Fruit fly (Drosophila melanogaster): ENCODE measurements around the gene Trhn.

The Trhn gene

DNA sequence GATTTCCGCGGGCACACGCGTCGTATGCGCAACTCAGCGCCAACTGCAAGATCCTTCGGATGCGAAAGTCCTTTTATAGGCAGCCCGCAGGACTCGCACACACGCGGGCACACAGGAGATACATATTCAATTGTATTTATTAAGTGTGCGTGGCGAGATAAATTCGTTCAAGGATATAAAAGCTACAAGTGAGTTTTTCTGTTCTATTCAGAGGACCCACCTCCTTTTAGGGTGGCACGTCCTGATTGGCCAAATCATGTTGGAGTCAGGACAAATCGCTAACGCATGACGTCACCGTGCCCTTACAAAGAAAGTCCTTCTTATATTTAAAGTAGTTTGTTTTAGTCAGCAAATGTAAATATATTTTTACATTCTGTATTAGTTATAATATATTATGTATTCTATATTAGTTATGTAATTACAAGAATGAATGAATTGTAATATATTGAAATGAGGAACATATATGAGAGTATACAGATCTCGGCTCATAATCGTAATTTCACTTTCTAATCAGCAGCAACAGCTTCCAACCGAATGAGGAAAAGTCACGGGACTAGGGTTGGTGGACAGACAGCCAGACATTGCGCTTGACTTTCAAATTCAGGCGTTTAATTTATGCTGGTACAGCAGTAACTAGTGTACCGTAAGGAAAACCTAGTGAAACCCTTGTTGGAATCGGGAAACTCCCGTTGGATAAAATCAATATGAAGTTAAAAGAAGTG lies at the start of gene Trhn:
Trhn (minus strand) TSS at position 51 of the 722 bp plus-strand sequence.
- TF ChIP-seq usp (GFP tag; optimal IDR thresholded peaks at IDR 0.05) = no peak
- TF ChIP-seq psq (optimal IDR thresholded peaks at IDR 0.05) = no peak
- no peak for TF ChIP-seq pan (optimal IDR thresholded peaks at IDR 0.05)

DNA sequence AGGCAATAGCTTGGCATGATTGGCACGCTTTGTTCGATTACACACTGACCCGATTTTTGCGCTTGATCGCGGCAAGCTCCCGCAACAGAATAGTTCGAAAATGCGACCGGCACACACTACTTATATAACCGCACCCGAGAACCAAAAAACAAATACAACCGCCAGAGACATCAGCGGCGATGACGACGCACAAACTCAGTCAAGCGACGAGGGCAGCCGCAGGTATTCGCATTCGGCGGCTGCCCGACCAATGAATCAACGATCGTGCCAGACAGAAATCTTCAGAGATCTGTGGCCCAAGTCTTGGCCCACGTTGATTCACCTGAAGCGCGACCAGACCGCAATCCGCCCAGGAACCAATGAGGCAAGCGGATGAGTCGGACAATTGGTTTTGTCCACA lies 45.2 kb upstream of the Trhn start, which contains the start of gene CG9192:
CG9192 (minus strand) TSS at position 101 of the 400 bp plus-strand sequence.
- TF ChIP-seq psq (optimal IDR thresholded peaks at IDR 0.05) (no peak), Dll (optimal IDR thresholded peaks at IDR 0.05) (no peak), EcR (GFP tag; optimal IDR thresholded peaks at IDR 0.05) (no peak), pan (optimal IDR thresholded peaks at IDR 0.05) (no peak), usp (GFP tag; optimal IDR thresholded peaks at IDR 0.05) (no peak), CG8478 (optimal IDR thresholded peaks at IDR 0.05) (no peak)

DNA sequence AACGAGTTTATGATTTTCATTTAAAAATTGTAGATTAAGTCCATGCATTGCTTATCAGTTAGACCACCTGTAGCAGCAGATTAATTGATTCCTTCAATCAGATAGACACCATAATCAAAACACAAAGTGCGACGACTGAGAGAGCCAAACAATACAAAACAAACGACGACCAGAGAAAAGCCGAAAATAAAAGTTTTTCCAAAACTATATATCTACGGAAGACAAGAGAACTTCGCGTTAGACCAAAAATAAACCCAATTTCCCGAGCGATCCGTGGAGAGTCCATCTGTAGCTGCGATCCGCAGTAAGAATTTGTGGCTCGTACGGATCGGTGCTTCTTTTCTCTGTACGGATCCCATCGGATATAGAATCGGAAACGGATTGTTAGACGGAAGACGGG lies 42.5 kb upstream of the Trhn start, which contains the start of gene galene:
galene (plus strand) TSS at position 301 of the 400 bp plus-strand sequence.
- TF ChIP-seq pan (optimal IDR thresholded peaks at IDR 0.05) = no peak
- TF ChIP-seq EcR (GFP tag; optimal IDR thresholded peaks at IDR 0.05) = no peak
- TF ChIP-seq psq (optimal IDR thresholded peaks at IDR 0.05) = no peak
- no peak for TF ChIP-seq CG8478 (optimal IDR thresholded peaks at IDR 0.05)
- TF ChIP-seq Dll (optimal IDR thresholded peaks at IDR 0.05) = no peak
- TF ChIP-seq usp (GFP tag; optimal IDR thresholded peaks at IDR 0.05) = no peak

DNA sequence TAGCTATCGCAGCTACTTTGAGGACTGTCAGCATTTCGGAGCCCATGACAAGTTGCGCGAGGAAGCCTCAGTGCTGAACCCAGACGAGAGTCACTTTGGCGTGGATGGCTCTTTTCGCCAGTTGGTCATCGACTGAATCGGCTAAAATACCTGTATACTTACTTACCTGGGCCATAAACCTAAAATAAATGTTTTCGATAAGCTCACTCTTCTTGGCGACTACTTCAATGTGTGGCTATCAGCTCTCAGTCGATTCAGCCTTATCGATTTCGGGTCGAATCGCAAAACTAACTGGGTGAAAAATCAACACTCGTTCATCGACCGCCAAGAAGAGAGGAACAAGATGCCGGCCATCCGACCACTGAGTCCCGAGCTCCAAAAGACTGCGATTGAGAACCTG lies 40.9 kb upstream of the Trhn start, which contains the start of gene CG33966:
CG33966 (plus strand) TSS at position 301 of the 400 bp plus-strand sequence.
- no peak for TF ChIP-seq EcR (GFP tag; optimal IDR thresholded peaks at IDR 0.05)

DNA sequence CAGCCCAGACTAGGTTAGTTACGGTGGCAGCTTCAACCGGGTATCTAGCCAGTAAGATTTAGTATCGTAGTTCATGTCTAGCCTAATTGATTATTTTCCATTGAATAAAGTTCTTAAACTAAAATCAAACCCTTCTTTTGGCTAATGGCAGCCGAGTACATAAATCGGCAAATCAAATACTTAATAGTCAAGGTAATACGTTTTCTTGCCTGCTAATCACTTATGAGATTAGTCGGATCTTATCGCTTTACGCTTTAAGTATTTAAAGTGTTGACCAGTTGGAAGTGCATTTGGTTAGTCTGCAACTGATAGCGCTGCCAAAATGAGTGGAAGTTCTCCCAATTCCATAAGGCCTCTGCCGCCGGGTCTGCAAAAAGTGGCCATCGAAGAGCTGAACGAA lies 39.6 kb upstream of the Trhn start, which contains the start of gene CG33965:
CG33965 (plus strand) TSS at position 301 of the 400 bp plus-strand sequence.
- no peak for TF ChIP-seq Dll (optimal IDR thresholded peaks at IDR 0.05)
- no peak for TF ChIP-seq CG8478 (optimal IDR thresholded peaks at IDR 0.05)
- TF ChIP-seq psq (optimal IDR thresholded peaks at IDR 0.05) = no peak
- no peak for TF ChIP-seq pan (optimal IDR thresholded peaks at IDR 0.05)
- TF ChIP-seq usp (GFP tag; optimal IDR thresholded peaks at IDR 0.05) = no peak
- no peak for TF ChIP-seq EcR (GFP tag; optimal IDR thresholded peaks at IDR 0.05)

DNA sequence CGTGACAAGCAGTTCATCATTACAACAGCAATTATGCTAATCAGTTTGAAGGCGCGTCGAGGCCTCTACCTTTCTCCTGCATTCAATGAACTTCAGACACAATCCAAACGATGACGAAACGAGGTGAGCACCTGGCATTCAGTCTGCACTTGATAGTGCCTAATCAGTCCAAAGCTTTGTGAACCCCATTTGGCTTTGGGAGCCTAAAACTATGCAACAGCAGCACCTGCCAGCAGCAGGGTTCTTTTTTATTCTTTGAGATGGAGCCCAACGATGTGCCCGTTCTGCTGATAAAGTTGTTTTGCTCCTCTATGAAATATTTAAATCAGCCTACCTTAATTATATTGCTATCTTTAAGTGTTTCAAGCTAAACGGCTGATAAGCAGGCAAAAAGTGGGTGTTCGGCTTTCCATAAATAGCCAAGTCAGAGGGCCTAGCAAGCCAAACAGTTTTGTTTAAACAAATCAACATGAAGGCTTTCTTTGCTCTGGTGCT lies 34.4 kb upstream of the Trhn start, which contains the start of gene LysS:
LysS (plus strand) TSS at position 445 of the 495 bp plus-strand sequence.
- TF ChIP-seq CG8478 (optimal IDR thresholded peaks at IDR 0.05) (no peak), psq (optimal IDR thresholded peaks at IDR 0.05) (no peak), pan (optimal IDR thresholded peaks at IDR 0.05) (no peak), usp (GFP tag; optimal IDR thresholded peaks at IDR 0.05) (no peak), Dll (optimal IDR thresholded peaks at IDR 0.05) (no peak), EcR (GFP tag; optimal IDR thresholded peaks at IDR 0.05) (no peak)

DNA sequence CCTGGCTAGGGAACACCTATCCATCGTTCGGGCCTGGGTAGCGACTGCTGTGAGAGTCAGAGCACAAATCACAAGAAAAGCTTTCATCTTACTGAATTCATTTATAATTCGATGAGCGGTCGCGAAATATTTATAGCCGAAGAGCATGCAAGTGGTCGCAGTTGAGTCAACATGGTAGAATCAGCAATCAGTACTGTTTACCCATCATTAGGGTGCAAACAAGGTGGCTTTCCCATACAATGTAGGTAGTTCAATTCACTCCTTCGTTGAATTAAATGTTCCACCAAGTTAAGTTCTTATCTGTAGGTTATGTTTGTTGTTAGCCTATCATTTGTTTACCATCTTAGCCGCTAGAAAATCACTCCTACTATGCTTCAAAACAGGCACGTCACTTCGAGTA lies 25.6 kb upstream of the Trhn start, which contains the start of gene LysP:
LysP (minus strand) TSS at position 101 of the 400 bp plus-strand sequence.
- TF ChIP-seq psq (optimal IDR thresholded peaks at IDR 0.05) (no peak), EcR (GFP tag; optimal IDR thresholded peaks at IDR 0.05) (no peak), Dll (optimal IDR thresholded peaks at IDR 0.05) (no peak), pan (optimal IDR thresholded peaks at IDR 0.05) (no peak), CG8478 (optimal IDR thresholded peaks at IDR 0.05) (no peak)

DNA sequence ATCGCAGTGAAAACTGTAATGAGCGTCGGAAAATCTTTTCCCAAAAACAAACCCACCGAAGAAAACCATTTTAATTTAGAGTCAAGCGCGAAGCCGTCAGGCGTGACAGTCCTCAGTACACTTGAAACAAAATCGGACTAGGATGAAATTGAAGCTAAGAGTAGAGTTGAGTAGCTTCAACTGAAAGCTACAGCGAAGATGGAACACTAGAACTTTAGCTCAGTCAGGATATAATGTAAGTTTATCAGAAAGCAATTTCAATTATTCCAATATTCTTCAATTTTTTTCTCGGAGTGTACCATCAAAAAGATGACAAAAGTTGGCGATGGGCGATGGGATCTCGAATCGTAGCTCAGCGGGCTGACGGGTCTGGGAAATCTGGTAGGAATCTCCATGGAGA lies 23.5 kb upstream of the Trhn start:
- TF ChIP-seq pan (optimal IDR thresholded peaks at IDR 0.05) (no peak), Dll (optimal IDR thresholded peaks at IDR 0.05) (no peak), CG8478 (optimal IDR thresholded peaks at IDR 0.05) (no peak), EcR (GFP tag; optimal IDR thresholded peaks at IDR 0.05) (no peak), usp (GFP tag; optimal IDR thresholded peaks at IDR 0.05) (no peak), psq (optimal IDR thresholded peaks at IDR 0.05) (no peak)

DNA sequence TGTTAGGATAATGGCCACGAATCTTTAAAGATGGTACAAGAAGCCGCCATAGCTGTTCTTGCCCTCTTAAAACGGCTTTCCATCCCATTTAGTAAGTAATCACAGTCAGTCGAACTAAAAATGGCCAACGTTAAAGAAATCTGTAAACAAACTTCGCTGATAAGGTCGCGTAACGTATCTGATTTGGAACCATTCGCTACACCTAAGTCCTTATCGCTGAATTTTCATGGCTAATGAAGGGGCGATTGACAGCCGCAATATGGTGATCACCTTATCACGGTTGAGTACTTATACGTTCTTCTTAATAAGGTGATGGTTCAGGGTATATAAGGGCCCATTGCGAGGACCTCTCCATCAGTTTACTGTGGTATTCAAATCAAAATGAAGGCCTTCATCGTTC lies 19.6 kb upstream of the Trhn start, which contains the start of gene LysE:
LysE (plus strand) TSS at position 257 of the 400 bp plus-strand sequence.
- TF ChIP-seq usp (GFP tag; optimal IDR thresholded peaks at IDR 0.05) (no peak), psq (optimal IDR thresholded peaks at IDR 0.05) (no peak), CG8478 (optimal IDR thresholded peaks at IDR 0.05) (no peak), pan (optimal IDR thresholded peaks at IDR 0.05) (no peak), EcR (GFP tag; optimal IDR thresholded peaks at IDR 0.05) (no peak), Dll (optimal IDR thresholded peaks at IDR 0.05) (no peak)

DNA sequence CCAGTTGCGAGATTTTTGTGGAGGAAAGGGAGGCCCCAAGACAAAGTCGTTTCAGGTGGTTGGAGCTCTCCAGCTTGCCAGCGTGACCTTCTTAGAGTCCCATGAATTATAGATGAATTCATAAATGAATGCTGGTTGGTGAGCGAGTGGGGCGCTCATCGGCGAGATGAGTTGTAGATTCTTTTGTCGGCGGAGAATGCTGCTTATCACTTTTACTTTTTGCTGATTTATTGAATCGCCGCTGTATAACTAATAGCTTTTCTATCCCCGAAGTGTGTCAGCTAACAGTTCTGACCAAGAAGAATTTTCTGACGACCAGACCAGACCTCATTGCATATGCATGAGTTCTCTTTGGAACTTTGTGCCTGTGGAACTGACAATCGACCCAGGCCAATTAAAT lies 19.1 kb upstream of the Trhn start:
- TF ChIP-seq usp (GFP tag; optimal IDR thresholded peaks at IDR 0.05) = no peak
- TF ChIP-seq pan (optimal IDR thresholded peaks at IDR 0.05) = no peak
- TF ChIP-seq Dll (optimal IDR thresholded peaks at IDR 0.05) = no peak

DNA sequence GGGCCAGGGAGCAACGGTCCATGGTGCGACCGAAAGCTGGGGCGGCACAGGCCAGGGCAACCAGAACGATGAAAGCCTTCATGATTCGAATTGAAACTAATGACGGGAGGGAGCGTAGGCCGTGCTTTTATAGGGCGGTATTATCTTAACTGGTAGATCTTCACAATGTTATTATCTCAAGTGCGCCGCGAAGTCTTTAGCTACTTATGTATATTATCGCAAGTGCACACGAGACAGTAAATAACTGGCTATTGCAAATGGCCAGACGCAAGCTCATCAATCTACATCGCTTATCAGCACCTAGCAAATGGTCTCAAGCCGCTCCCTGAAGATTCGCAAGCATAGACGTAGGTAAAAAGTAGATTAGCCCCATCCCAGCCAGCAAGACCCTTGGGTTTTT lies 18.1 kb upstream of the Trhn start, which contains the start of gene LysD:
LysD (minus strand) TSS at position 101 of the 400 bp plus-strand sequence.
- TF ChIP-seq psq (optimal IDR thresholded peaks at IDR 0.05) (no peak), usp (GFP tag; optimal IDR thresholded peaks at IDR 0.05) (no peak), CG8478 (optimal IDR thresholded peaks at IDR 0.05) (no peak), pan (optimal IDR thresholded peaks at IDR 0.05) (no peak), Dll (optimal IDR thresholded peaks at IDR 0.05) (no peak), EcR (GFP tag; optimal IDR thresholded peaks at IDR 0.05) (no peak)

DNA sequence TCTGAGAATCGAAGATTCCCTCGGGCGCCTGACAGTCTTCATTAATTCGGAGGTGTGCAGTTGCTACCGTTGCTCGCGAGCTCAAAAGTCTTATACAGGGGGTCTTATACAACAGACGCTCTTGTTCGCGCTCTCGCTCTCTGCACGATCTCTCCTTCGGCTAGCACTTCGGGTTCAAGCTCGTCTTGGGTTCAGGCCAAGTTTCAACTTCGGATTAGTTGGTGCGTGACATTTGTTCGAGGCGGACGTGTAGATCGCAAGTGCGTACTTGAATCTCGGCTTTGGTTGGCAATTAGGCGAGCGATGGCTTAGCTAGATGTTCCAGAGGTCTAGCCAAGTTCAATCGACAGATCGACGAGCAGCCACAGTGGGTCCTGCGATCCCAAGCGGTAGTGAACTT lies 15.2 kb upstream of the Trhn start:
- no peak for TF ChIP-seq EcR (GFP tag; optimal IDR thresholded peaks at IDR 0.05)

Data from whole organism.